Worm (Caenorhabditis elegans): ENCODE results near the gene F15H10.9.

Gene F15H10.9

DNA sequence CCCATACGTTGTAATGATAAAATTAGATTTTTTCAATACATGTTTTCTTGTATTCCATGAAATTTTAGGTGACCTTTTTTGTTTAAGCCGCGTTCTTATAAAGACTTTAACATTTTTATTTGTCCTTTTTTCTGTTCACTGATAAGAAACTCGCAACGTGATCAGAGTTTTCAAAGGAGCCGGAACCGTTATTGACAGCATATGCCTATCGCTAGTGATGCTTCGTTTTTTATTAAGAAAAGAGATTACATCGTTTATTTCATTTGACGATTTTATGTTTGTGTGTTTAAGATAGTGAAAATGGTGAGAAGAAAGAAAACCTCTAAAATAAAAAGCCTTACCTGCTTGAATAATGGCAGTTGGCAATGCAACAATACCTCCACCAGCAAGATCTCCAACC is 18.1 kb upstream of the F15H10.9 start:
- no peak for TF ChIP-seq zag-1 (tag; optimal IDR thresholded peaks at IDR 0.05)
- TF ChIP-seq elt-3 (tag; optimal IDR thresholded peaks at IDR 0.05), result no peak
- no peak for TF ChIP-seq snu-23 (GFP tag; optimal IDR thresholded peaks at IDR 0.05)
- peak in 1 of 2 experiments; percentile 4 for TF ChIP-seq lsy-2 (tag; optimal IDR thresholded peaks at IDR 0.05)
- peak in 1 of 2 experiments; percentile 7 for TF ChIP-seq lin-35 (GFP tag; optimal IDR thresholded peaks at IDR 0.05)
- TF ChIP-seq nhr-85 (tag), result no peak
- TF ChIP-seq rnt-1 (tag; optimal IDR thresholded peaks at IDR 0.05), result no peak
- TF ChIP-seq nhr-20 (tag; optimal IDR thresholded peaks at IDR 0.05), result no peak
- TF ChIP-seq grh-1 (GFP tag; IDR thresholded peaks at IDR 0.05), result no peak
- TF ChIP-seq pqm-1 (tag; optimal IDR thresholded peaks at IDR 0.05), result peak; percentile 28
- TF ChIP-seq ztf-11 (tag; optimal IDR thresholded peaks at IDR 0.05), result no peak
- TF ChIP-seq ceh-90 (tag; optimal IDR thresholded peaks at IDR 0.05), result no peak
- TF ChIP-seq alr-1 (tag; optimal IDR thresholded peaks at IDR 0.05; ENCODE audit: borderline replicate concordance), result no peak
- no peak for TF ChIP-seq F16B12.6 (tag; optimal IDR thresholded peaks at IDR 0.05)
- TF ChIP-seq lin-15B (tag; optimal IDR thresholded peaks at IDR 0.05), result no peak
- no peak for TF ChIP-seq nhr-19 (GFP tag; conservative IDR thresholded peaks at IDR 0.05)
- no peak for TF ChIP-seq unc-86 (tag; optimal IDR thresholded peaks at IDR 0.05)
- no peak for TF ChIP-seq fos-1 (tag; optimal IDR thresholded peaks at IDR 0.05)
- TF ChIP-seq nhr-11 (tag; optimal IDR thresholded peaks at IDR 0.05), result no peak
- TF ChIP-seq nhr-77 (tag; optimal IDR thresholded peaks at IDR 0.05), result no peak
- no peak for TF ChIP-seq nhr-71 (tag; optimal IDR thresholded peaks at IDR 0.05)
- peak; percentile 20 for TF ChIP-seq lin-14 (GFP tag; optimal IDR thresholded peaks at IDR 0.05)
- TF ChIP-seq C16A3.4 (tag; optimal IDR thresholded peaks at IDR 0.05), result no peak
- no peak for TF ChIP-seq efl-3 (GFP tag; optimal IDR thresholded peaks at IDR 0.05)
- no peak for TF ChIP-seq pag-3 (tag; optimal IDR thresholded peaks at IDR 0.05; ENCODE audit: borderline replicate concordance, insufficient read depth)
- TF ChIP-seq mep-1 (tag; optimal IDR thresholded peaks at IDR 0.05), result no peak
- TF ChIP-seq sox-4 (tag; optimal IDR thresholded peaks at IDR 0.05), result no peak
- no peak for TF ChIP-seq ama-1 (optimal IDR thresholded peaks at IDR 0.05)
- no peak for TF ChIP-seq aha-1 (tag; optimal IDR thresholded peaks at IDR 0.05)
- TF ChIP-seq unc-98 (GFP tag; IDR thresholded peaks at IDR 0.05), result no peak
- no peak for TF ChIP-seq snpc-4 (tag; optimal IDR thresholded peaks at IDR 0.05)
- no peak for TF ChIP-seq irx-1 (tag; optimal IDR thresholded peaks at IDR 0.05)
- TF ChIP-seq elt-2 (tag; optimal IDR thresholded peaks at IDR 0.05), result peak; percentile 92
- TF ChIP-seq fkh-4 (tag; optimal IDR thresholded peaks at IDR 0.05; ENCODE audit: borderline replicate concordance), result no peak
- TF ChIP-seq lin-39 (tag; optimal IDR thresholded peaks at IDR 0.05), result no peak
- TF ChIP-seq zip-4 (GFP tag; optimal IDR thresholded peaks at IDR 0.05), result no peak

DNA sequence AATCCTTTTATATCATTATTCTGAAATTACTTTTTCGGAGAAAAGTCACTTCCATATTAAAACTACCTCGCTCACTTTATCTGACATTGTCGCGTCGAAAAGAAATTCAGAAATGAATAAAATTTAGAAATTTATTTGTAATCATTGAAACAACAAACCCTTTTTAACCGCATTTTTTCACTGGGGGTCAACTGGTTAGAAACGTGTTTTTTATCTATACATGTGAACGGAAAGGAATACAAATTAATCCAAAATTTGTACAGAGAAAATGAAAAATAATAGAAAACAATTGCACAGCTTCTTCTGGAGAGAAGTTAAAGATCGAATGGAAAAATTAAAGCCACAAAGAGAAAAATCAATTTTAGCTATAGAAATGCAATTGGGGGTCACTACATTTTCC is 14.1 kb upstream of the F15H10.9 start, which contains the start of gene tag-314:
tag-314 (minus strand) TSS at position 101 of the 400 bp plus-strand sequence.
- no peak for TF ChIP-seq efl-1 (optimal IDR thresholded peaks at IDR 0.05)
- no peak for TF ChIP-seq efl-1 (GFP tag; optimal IDR thresholded peaks at IDR 0.05 in 1 of 2)
- TF ChIP-seq vab-15 (tag; optimal IDR thresholded peaks at IDR 0.05), result no peak
- no peak for TF ChIP-seq irx-1 (tag; optimal IDR thresholded peaks at IDR 0.05)

DNA sequence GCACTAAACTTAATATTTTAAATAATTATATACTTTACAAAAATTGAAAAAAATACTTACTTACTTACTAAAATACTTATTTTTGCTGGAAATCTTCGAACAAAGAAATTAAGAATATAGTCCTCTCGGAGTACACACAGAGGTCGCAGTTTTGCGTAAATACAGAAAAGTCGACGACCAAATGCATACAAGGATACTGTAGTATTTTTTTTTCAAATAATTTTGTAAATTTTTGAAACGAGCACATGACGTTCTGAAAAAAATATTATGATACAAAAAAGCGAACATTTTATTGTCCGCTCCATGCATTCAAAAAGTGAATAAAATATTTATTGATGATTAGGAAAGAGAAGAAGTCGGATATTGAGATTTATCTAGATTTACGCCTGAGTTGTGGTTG is 11.7 kb upstream of the F15H10.9 start, which contains the start of gene apc-10:
apc-10 (minus strand) TSS at position 101 of the 400 bp plus-strand sequence.
- TF ChIP-seq pax-3 (tag; optimal IDR thresholded peaks at IDR 0.05) (no peak), nhr-85 (tag) (no peak), egl-27 (tag; optimal IDR thresholded peaks at IDR 0.05) (no peak)
